Worm (Caenorhabditis elegans): ENCODE results near the gene C28C12.11.

DNA sequence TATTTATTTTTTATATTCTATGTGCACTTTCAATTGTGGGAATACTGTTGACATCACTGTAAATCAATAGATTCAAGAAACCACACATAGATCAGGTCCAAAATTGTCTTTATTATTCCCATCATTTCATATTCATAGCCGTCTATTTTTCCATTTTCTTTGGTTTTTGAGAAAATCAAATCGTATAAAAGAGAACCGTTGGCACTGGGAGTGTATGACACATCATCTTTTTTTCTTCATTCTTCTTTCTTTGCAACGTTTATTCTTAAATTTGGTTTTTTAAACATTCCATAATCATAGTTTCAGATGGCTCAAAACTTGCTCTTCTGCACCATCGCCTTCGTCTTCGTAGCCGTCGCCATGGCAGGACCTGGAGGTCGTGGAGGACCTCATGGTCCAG lies 16.1 kb downstream of the C28C12.11 start, which contains the start of gene srlf-2:
- no peak for TF ChIP-seq lsy-2 (tag; optimal IDR thresholded peaks at IDR 0.05)
- TF ChIP-seq lin-13 (tag; optimal IDR thresholded peaks at IDR 0.05): no peak
- no peak for TF ChIP-seq nhr-237 (tag; optimal IDR thresholded peaks at IDR 0.05)
- TF ChIP-seq ceh-83 (GFP tag; optimal IDR thresholded peaks at IDR 0.05): no peak
- TF ChIP-seq lin-32 (GFP tag; optimal IDR thresholded peaks at IDR 0.05): no peak
- TF ChIP-seq unc-62 (GFP tag; optimal IDR thresholded peaks at IDR 0.05): no peak
- no peak for TF ChIP-seq snpc-4 (tag; optimal IDR thresholded peaks at IDR 0.05)
- no peak for TF ChIP-seq ztf-11 (tag; optimal IDR thresholded peaks at IDR 0.05)
- no peak for TF ChIP-seq unc-39 (tag; optimal IDR thresholded peaks at IDR 0.05)
- TF ChIP-seq pha-4 (tag; optimal IDR thresholded peaks at IDR 0.05): no peak
- no peak for TF ChIP-seq sptf-1 (tag; optimal IDR thresholded peaks at IDR 0.05)
- TF ChIP-seq ceh-39 (tag; optimal IDR thresholded peaks at IDR 0.05): no peak

All from whole organism, mixed stage, embryonic.